Fruit fly (Drosophila melanogaster) S2 (cell line): Measurements from ENCODE around the gene CG17544.

Source experiments
- CG8478 ChIP-seq: fragments of >200 bp; optimal IDR thresholded peaks from 2 replicates; lab custom pipeline; 2018
- CTCF ChIP-seq, 2 experiments: fragments of >200 bp; optimal IDR thresholded peaks; 2 replicates each; lab custom pipeline; 2018

- TF ChIP-seq CG8478, result no peak
- no peak for TF ChIP-seq CTCF (optimal IDR thresholded peaks at IDR 0.05; lab: Kevin White, UChicago)
These were observed 5.1 kb upstream of the CG17544 start for dm6 chr2L:19403398-19403797.
